Worm (Caenorhabditis elegans) whole organism, late embryonic: ENCODE results near the gene C18B2.2.

Experiments
- K02D7.2 ChIP-seq: sonication (generic microtip); optimal IDR thresholded peaks from 2 replicates; lab custom pipeline; 2017; ENCODE audit warnings: mild to moderate bottlenecking, missing genetic modification characterization, missing compliant biosample characterization
- ama-1 ChIP-seq: fragments of 150-350 bp; optimal IDR thresholded peaks from 2 replicates; lab custom pipeline; 2014
- dmd-4 ChIP-seq: sonication (generic microtip); optimal IDR thresholded peaks from 2 replicates; lab custom pipeline; 2016; ENCODE audit warnings: borderline replicate concordance, missing genetic modification characterization, missing compliant biosample characterization
- nhr-232 ChIP-seq: sonication (generic microtip); optimal IDR thresholded peaks from 2 replicates; lab custom pipeline; 2016; ENCODE audit warnings: missing genetic modification characterization, missing compliant biosample characterization
- pha-2 ChIP-seq: sonication (generic microtip); optimal IDR thresholded peaks from 2 replicates; lab custom pipeline; 2017; ENCODE audit warnings: mild to moderate bottlenecking, missing genetic modification characterization, missing compliant biosample characterization

ce11 chrX:3654623-3655022 lies 31.4 kb downstream of the C18B2.2 start, which contains the start of gene R11G1.11:
- no peak for TF ChIP-seq ama-1 (lab: Kevin White, UChicago)
- no peak for TF ChIP-seq dmd-4 (tag; lab: Kevin White, UChicago)
- no peak for TF ChIP-seq pha-2 (tag; lab: Kevin White, UChicago)
- no peak for TF ChIP-seq nhr-232 (tag; lab: Kevin White, UChicago)
- TF ChIP-seq K02D7.2 (tag; lab: Kevin White, UChicago), result no peak
